Worm (Caenorhabditis elegans) whole organism, early embryonic: Measurements from ENCODE around the gene lipl-3.

Source experiments
- B0310.2 ChIP-seq: sonication (generic microtip); optimal IDR thresholded peaks from 2 replicates; lab custom pipeline; 2016; ENCODE audit warnings: mild to moderate bottlenecking, missing genetic modification characterization, missing compliant biosample characterization
- F13C5.2 ChIP-seq: sonication (generic microtip); optimal IDR thresholded peaks from 2 replicates; lab custom pipeline; 2017; ENCODE audit warnings: mild to moderate bottlenecking, missing genetic modification characterization, inconsistent platforms, missing compliant biosample characterization
- aly-1 ChIP-seq: sonication (generic microtip); optimal IDR thresholded peaks from 2 replicates; lab custom pipeline; 2016; ENCODE audit warnings: missing genetic modification characterization, missing compliant biosample characterization
- ama-1 ChIP-seq: fragments of 150-350 bp; optimal IDR thresholded peaks from 2 replicates; lab custom pipeline; 2014
- ceh-13 ChIP-seq: fragments of 200-800 bp; sonication (Bioruptor generic); optimal IDR thresholded peaks from 2 replicates; lab custom pipeline; 2018; ENCODE audit warnings: mild to moderate bottlenecking, missing genetic modification characterization, missing compliant biosample characterization
- ceh-36 ChIP-seq: sonication (generic microtip); optimal IDR thresholded peaks from 2 replicates; lab custom pipeline; 2016; ENCODE audit warnings: missing genetic modification characterization, inconsistent platforms, missing compliant biosample characterization
- ets-7 ChIP-seq: sonication (generic microtip); optimal IDR thresholded peaks from 2 replicates; lab custom pipeline; 2016; ENCODE audit warnings: missing genotype, missing genetic modification characterization, missing compliant biosample characterization
- flt-1 ChIP-seq: fragments of 200-800 bp; sonication (Bioruptor generic); IDR thresholded peaks from 2 replicates; pipeline ENCODE4 v1.3.6; 2022; ENCODE audit warnings: missing genetic modification characterization, missing compliant biosample characterization
- hmbx-1 ChIP-seq: sonication (generic microtip); optimal IDR thresholded peaks from 2 replicates; lab custom pipeline; 2016; ENCODE audit warnings: mild to moderate bottlenecking, missing genetic modification characterization, missing compliant biosample characterization
- hmg-4 ChIP-seq: fragments of 200-800 bp; sonication (Bioruptor generic); optimal IDR thresholded peaks from 2 replicates; lab custom pipeline; 2018; ENCODE audit warnings: mild to moderate bottlenecking, missing genetic modification characterization, missing compliant biosample characterization
- hnd-1 ChIP-seq: sonication (generic microtip); optimal IDR thresholded peaks from 2 replicates; lab custom pipeline; 2016; ENCODE audit warnings: missing genetic modification characterization, missing compliant biosample characterization
- pes-1 ChIP-seq: fragments of 200-800 bp; sonication (Bioruptor generic); IDR thresholded peaks from 2 replicates; pipeline ENCODE4 v1.3.6; 2022; ENCODE audit warnings: missing genetic modification reagents, missing genetic modification characterization, missing compliant biosample characterization
- scrt-1 ChIP-seq: fragments of 200-800 bp; sonication (Bioruptor generic); IDR thresholded peaks from 2 replicates; pipeline ENCODE4 v1.3.6; 2022; ENCODE audit warnings: missing genetic modification characterization, missing compliant biosample characterization
- sea-1 ChIP-seq: fragments of 200-800 bp; sonication (Bioruptor generic); conservative IDR thresholded peaks from 2 replicates; pipeline ENCODE4 v1.3.6; 2022; ENCODE audit warnings: missing genetic modification characterization, missing compliant biosample characterization
- tbx-11 ChIP-seq: fragments of 200-800 bp; sonication (Bioruptor generic); IDR thresholded peaks from 2 replicates; pipeline ENCODE4 v1.3.6; 2022; ENCODE audit warnings: missing genetic modification characterization, missing compliant biosample characterization
- tbx-37 ChIP-seq: fragments of 200-800 bp; sonication (Bioruptor generic); conservative IDR thresholded peaks from 2 replicates; pipeline ENCODE4 v1.3.6; 2022; ENCODE audit warnings: missing genetic modification reagents, missing genetic modification characterization, missing compliant biosample characterization
- tra-4 ChIP-seq: sonication (generic microtip); optimal IDR thresholded peaks from 2 replicates; lab custom pipeline; 2017; ENCODE audit warnings: missing genetic modification characterization, missing compliant biosample characterization

Gene lipl-3

ce11 chrV:524058-524457 lies at the start of gene lipl-3:
Gene lipl-3, minus strand, starts transcription at chrV:524218.
- TF ChIP-seq ets-7 (tag; lab: Kevin White, UChicago) (no peak), hmbx-1 (tag; lab: Kevin White, UChicago) (no peak), pes-1 (GFP tag; lab: Robert Waterston, UW) (no peak), scrt-1 (GFP tag; lab: Robert Waterston, UW) (no peak), tbx-37 (no peak), sea-1 (no peak), ama-1 (no peak), aly-1 (tag; lab: Kevin White, UChicago) (no peak), ceh-13 (GFP tag; lab: Kevin White, UChicago) (no peak), hnd-1 (tag; lab: Kevin White, UChicago) (no peak), ceh-36 (tag; lab: Kevin White, UChicago) (no peak), B0310.2 (tag; lab: Kevin White, UChicago) (no peak), hmg-4 (no peak), F13C5.2 (tag; lab: Kevin White, UChicago) (no peak), tbx-11 (GFP tag; lab: Robert Waterston, UW) (no peak), tra-4 (tag; lab: Kevin White, UChicago) (no peak), flt-1 (GFP tag; lab: Robert Waterston, UW) (no peak)

ce11 chrV:568105-568504 lies 44.1 kb upstream of the lipl-3 start, which contains the start of gene sri-72:
Gene sri-72, minus strand, starts transcription at chrV:568205.
- TF ChIP-seq flt-1 (GFP tag; lab: Robert Waterston, UW) (no peak), tbx-37 (no peak), tbx-11 (GFP tag; lab: Robert Waterston, UW) (no peak), B0310.2 (tag; lab: Kevin White, UChicago) (no peak), ets-7 (tag; lab: Kevin White, UChicago) (no peak), hmg-4 (no peak), aly-1 (tag; lab: Kevin White, UChicago) (no peak), F13C5.2 (tag; lab: Kevin White, UChicago) (no peak), hmbx-1 (tag; lab: Kevin White, UChicago) (no peak), pes-1 (GFP tag; lab: Robert Waterston, UW) (no peak), ama-1 (no peak), hnd-1 (tag; lab: Kevin White, UChicago) (no peak), sea-1 (no peak)

ce11 chrV:565984-566383 lies 42.0 kb upstream of the lipl-3 start, which contains the start of gene sri-73:
Gene sri-73, minus strand, starts transcription at chrV:566084.
- TF ChIP-seq flt-1 (GFP tag; lab: Robert Waterston, UW): no peak
- TF ChIP-seq tra-4 (tag; lab: Kevin White, UChicago): no peak
- TF ChIP-seq F13C5.2 (tag; lab: Kevin White, UChicago): no peak
- no peak for TF ChIP-seq hmg-4

ce11 chrV:562834-563233 lies 38.8 kb upstream of the lipl-3 start, which contains the start of gene C14C6.2:
Gene C14C6.2, plus strand, starts transcription at chrV:563134.
- TF ChIP-seq F13C5.2 (tag; lab: Kevin White, UChicago): no peak

- no peak for TF ChIP-seq flt-1 (GFP tag; lab: Robert Waterston, UW)
- no peak for TF ChIP-seq hnd-1 (tag; lab: Kevin White, UChicago)
- TF ChIP-seq sea-1: no peak
- no peak for TF ChIP-seq ama-1
- no peak for TF ChIP-seq tra-4 (tag; lab: Kevin White, UChicago)
- no peak for TF ChIP-seq hmg-4
- TF ChIP-seq tbx-37: no peak
- no peak for TF ChIP-seq ets-7 (tag; lab: Kevin White, UChicago)
- TF ChIP-seq scrt-1 (GFP tag; lab: Robert Waterston, UW): no peak
- no peak for TF ChIP-seq tbx-11 (GFP tag; lab: Robert Waterston, UW)
Observed at ce11 chrV:559940-560339, 35.9 kb upstream of the lipl-3 start, which contains the start of gene srx-7. Gene srx-7, plus strand, starts transcription at chrV:560195.

ce11 chrV:556055-556454 lies 32.0 kb upstream of the lipl-3 start, which contains the start of gene srx-8:
Gene srx-8, minus strand, starts transcription at chrV:556155.
- no peak for TF ChIP-seq hnd-1 (tag; lab: Kevin White, UChicago)
- no peak for TF ChIP-seq ceh-13 (GFP tag; lab: Kevin White, UChicago)
- no peak for TF ChIP-seq ceh-36 (tag; lab: Kevin White, UChicago)
- TF ChIP-seq sea-1: no peak
- no peak for TF ChIP-seq pes-1 (GFP tag; lab: Robert Waterston, UW)
- TF ChIP-seq tra-4 (tag; lab: Kevin White, UChicago): no peak
- TF ChIP-seq tbx-11 (GFP tag; lab: Robert Waterston, UW): no peak
- no peak for TF ChIP-seq hmbx-1 (tag; lab: Kevin White, UChicago)

ce11 chrV:553067-553466 lies 29.0 kb upstream of the lipl-3 start, which contains the start of gene C14C6.8:
Gene C14C6.8, minus strand, starts transcription at chrV:553167.
- TF ChIP-seq F13C5.2 (tag; lab: Kevin White, UChicago) (no peak), flt-1 (GFP tag; lab: Robert Waterston, UW) (no peak)

- no peak for TF ChIP-seq ceh-36 (tag; lab: Kevin White, UChicago)
- no peak for TF ChIP-seq flt-1 (GFP tag; lab: Robert Waterston, UW)
- no peak for TF ChIP-seq sea-1
- no peak for TF ChIP-seq ceh-13 (GFP tag; lab: Kevin White, UChicago)
- TF ChIP-seq ama-1: no peak
- no peak for TF ChIP-seq hmg-4
- no peak for TF ChIP-seq hmbx-1 (tag; lab: Kevin White, UChicago)
- no peak for TF ChIP-seq tbx-11 (GFP tag; lab: Robert Waterston, UW)
- no peak for TF ChIP-seq scrt-1 (GFP tag; lab: Robert Waterston, UW)
- no peak for TF ChIP-seq hnd-1 (tag; lab: Kevin White, UChicago)
- no peak for TF ChIP-seq F13C5.2 (tag; lab: Kevin White, UChicago)
- no peak for TF ChIP-seq aly-1 (tag; lab: Kevin White, UChicago)
- TF ChIP-seq tra-4 (tag; lab: Kevin White, UChicago): no peak
- TF ChIP-seq ets-7 (tag; lab: Kevin White, UChicago): no peak
- TF ChIP-seq B0310.2 (tag; lab: Kevin White, UChicago): no peak
- no peak for TF ChIP-seq tbx-37
- TF ChIP-seq pes-1 (GFP tag; lab: Robert Waterston, UW): no peak
Observed at ce11 chrV:552406-552805, 28.4 kb upstream of the lipl-3 start.
